Worm (Caenorhabditis elegans) whole organism, L1 larva: Measurements from ENCODE around the gene sma-10.
A peak's percentile ranks its signal among the peaks of the same experiment; 100 is the strongest.

ENCODE experiments used
- C04F5.9 ChIP-seq: sonication (generic microtip); optimal IDR thresholded peaks from 2 replicates; lab custom pipeline; 2016; ENCODE audit warnings: missing genetic modification characterization, missing compliant biosample characterization
- C16A3.4 ChIP-seq: fragments of 150-350 bp; optimal IDR thresholded peaks from 2 replicates; lab custom pipeline; 2014; ENCODE audit warnings: missing biosample characterization, missing genetic modification characterization
- aha-1 ChIP-seq: fragments of 150-350 bp; optimal IDR thresholded peaks from 2 replicates; lab custom pipeline; 2014; ENCODE audit warnings: missing biosample characterization, missing genetic modification characterization
- aly-2 ChIP-seq: fragments of 150-350 bp; optimal IDR thresholded peaks from 2 replicates; lab custom pipeline; 2014; ENCODE audit warnings: missing biosample characterization, missing genetic modification characterization
- blmp-1 ChIP-seq: fragments of 150-350 bp; optimal IDR thresholded peaks from 2 replicates; lab custom pipeline; 2014; ENCODE audit warnings: missing biosample characterization, missing genetic modification characterization
- ceh-63 ChIP-seq: fragments of 200-800 bp; sonication (Bioruptor generic); optimal IDR thresholded peaks from 2 replicates; lab custom pipeline; 2018; ENCODE audit warnings: mild to moderate bottlenecking, missing genetic modification characterization, missing compliant biosample characterization
- ceh-82 ChIP-seq, 3 experiments: fragments of 150-350 bp in 1 of 3; sonication (generic microtip) in 2 of 3; optimal IDR thresholded peaks; 2 replicates each; lab custom pipeline; 2014 to 2017; ENCODE audit warnings: missing biosample characterization in 3 of 3, missing genetic modification characterization in 3 of 3
- ceh-90 ChIP-seq: sonication (generic microtip); optimal IDR thresholded peaks from 2 replicates; lab custom pipeline; 2016; ENCODE audit warnings: missing genetic modification characterization, missing compliant biosample characterization
- ces-1 ChIP-seq: fragments of 150-350 bp; optimal IDR thresholded peaks from 2 replicates; lab custom pipeline; 2014; ENCODE audit warnings: missing biosample characterization, missing genetic modification reagents, missing genetic modification characterization
- dpl-1 ChIP-seq, 3 experiments: fragments of 150-350 bp in 2 of 3; sonication (generic microtip) in 1 of 3; optimal IDR thresholded peaks; 2 replicates each; lab custom pipeline; 2014 to 2017; ENCODE audit warnings: missing biosample characterization in 3 of 3, missing genetic modification characterization in 3 of 3, missing genetic modification reagents in 3 of 3
- efl-1 ChIP-seq, 4 experiments: fragments of 150-350 bp; optimal IDR thresholded peaks in 3 of 4; peaks in 1 of 4; 1 replicate in 1 of 4; 2 replicates in 3 of 4; lab custom pipeline; 2014; ENCODE audit warnings: missing biosample characterization in 2 of 4, missing genetic modification characterization in 2 of 4, missing genetic modification reagents in 2 of 4
- efl-3 ChIP-seq: fragments of 200-800 bp; sonication (Bioruptor generic); optimal IDR thresholded peaks from 2 replicates; lab custom pipeline; 2018; ENCODE audit warnings: mild to moderate bottlenecking, missing genetic modification characterization, missing compliant biosample characterization
- egl-13 ChIP-seq: sonication (generic microtip); optimal IDR thresholded peaks from 2 replicates; lab custom pipeline; 2016; ENCODE audit warnings: missing genotype, missing genetic modification reagents, missing genetic modification characterization, missing compliant biosample characterization
- egl-27 ChIP-seq, 2 experiments: fragments of 150-350 bp in 1 of 2; sonication (generic microtip); optimal IDR thresholded peaks; 3 replicates each; lab custom pipeline; 2017 to 2018; ENCODE audit warnings: missing biosample characterization in 2 of 2, missing genetic modification characterization in 2 of 2, missing genetic modification reagents in 2 of 2
- elt-2 ChIP-seq: sonication (generic microtip); optimal IDR thresholded peaks from 2 replicates; lab custom pipeline; 2016; ENCODE audit warnings: missing genetic modification characterization, mild to moderate bottlenecking, inconsistent platforms, missing compliant biosample characterization, missing genetic modification reagents
- elt-3 ChIP-seq, 6 experiments: fragments of 150-350 bp in 1 of 6; sonication (generic microtip); optimal IDR thresholded peaks; 2 replicates each; lab custom pipeline; 2017 to 2018; ENCODE audit warnings: missing biosample characterization in 6 of 6, missing genetic modification characterization in 6 of 6, inconsistent platforms in 1 of 6
- irx-1 ChIP-seq: sonication (generic microtip); optimal IDR thresholded peaks from 2 replicates; lab custom pipeline; 2016; ENCODE audit warnings: missing genetic modification characterization, missing compliant biosample characterization
- jun-1 ChIP-seq: fragments of 150-350 bp; optimal IDR thresholded peaks from 2 replicates; lab custom pipeline; 2014; ENCODE audit warnings: missing biosample characterization, missing genetic modification reagents, missing genetic modification characterization
- lin-13 ChIP-seq: fragments of 150-350 bp; optimal IDR thresholded peaks from 2 replicates; lab custom pipeline; 2014; ENCODE audit warnings: missing biosample characterization, missing genetic modification reagents, missing genetic modification characterization
- lin-15B ChIP-seq: fragments of 150-350 bp; sonication (generic microtip); optimal IDR thresholded peaks from 3 replicates; lab custom pipeline; 2014; ENCODE audit warnings: missing biosample characterization, missing genetic modification characterization
- lin-35 ChIP-seq, 2 experiments: fragments of 150-350 bp; optimal IDR thresholded peaks; 2 replicates each; lab custom pipeline; 2014; ENCODE audit warnings: missing biosample characterization in 2 of 2, missing genetic modification characterization in 2 of 2, missing genetic modification reagents in 2 of 2
- lsy-2 ChIP-seq, 2 experiments: fragments of 150-350 bp; optimal IDR thresholded peaks; 2 replicates each; lab custom pipeline; 2014; ENCODE audit warnings: missing biosample characterization in 2 of 2, missing genetic modification characterization in 2 of 2
- mdl-1 ChIP-seq, 2 experiments: fragments of 150-350 bp; optimal IDR thresholded peaks; 2 replicates each; lab custom pipeline; 2014 to 2017; ENCODE audit warnings: missing biosample characterization in 2 of 2, missing genetic modification characterization in 2 of 2, inconsistent platforms in 1 of 2
- mep-1 ChIP-seq: fragments of 150-350 bp; optimal IDR thresholded peaks from 2 replicates; lab custom pipeline; 2014; ENCODE audit warnings: missing biosample characterization, missing genetic modification characterization
- nhr-12 ChIP-seq: sonication (generic microtip); optimal IDR thresholded peaks from 2 replicates; lab custom pipeline; 2017; ENCODE audit warnings: missing biosample characterization, missing genetic modification characterization
- nhr-19 ChIP-seq: fragments of 200-800 bp; sonication (Bioruptor generic); conservative IDR thresholded peaks from 2 replicates; pipeline ENCODE4 v1.3.6; 2022; ENCODE audit warnings: missing genetic modification characterization, missing compliant biosample characterization
- nhr-20 ChIP-seq: sonication (generic microtip); optimal IDR thresholded peaks from 2 replicates; lab custom pipeline; 2016; ENCODE audit warnings: mild to moderate bottlenecking, missing genetic modification characterization, missing compliant biosample characterization
- nhr-47 ChIP-seq: sonication (generic microtip); optimal IDR thresholded peaks from 2 replicates; lab custom pipeline; 2016; ENCODE audit warnings: mild to moderate bottlenecking, missing genetic modification characterization, moderate library complexity, missing compliant biosample characterization
- nhr-76 ChIP-seq: sonication (generic microtip); optimal IDR thresholded peaks from 2 replicates; lab custom pipeline; 2017; ENCODE audit warnings: missing biosample characterization, missing genetic modification characterization
- nhr-77 ChIP-seq: fragments of 150-350 bp; optimal IDR thresholded peaks from 2 replicates; lab custom pipeline; 2014; ENCODE audit warnings: missing biosample characterization, missing genetic modification characterization
- nhr-84 ChIP-seq: sonication (generic microtip); optimal IDR thresholded peaks from 2 replicates; lab custom pipeline; 2017; ENCODE audit warnings: missing biosample characterization, missing genetic modification characterization
- nhr-85 ChIP-seq: sonication (generic microtip); peaks from one replicate; lab custom pipeline; 2016; ENCODE audit warnings: missing genetic modification characterization, inconsistent platforms, missing compliant biosample characterization
- nhr-90 ChIP-seq: sonication (generic microtip); optimal IDR thresholded peaks from 2 replicates; lab custom pipeline; 2016; ENCODE audit warnings: mild to moderate bottlenecking, missing genetic modification characterization, missing compliant biosample characterization; ENCODE audit not compliant: poor library complexity
- rnt-1 ChIP-seq: sonication (generic microtip); optimal IDR thresholded peaks from 2 replicates; lab custom pipeline; 2016; ENCODE audit warnings: mild to moderate bottlenecking, missing genetic modification characterization, moderate library complexity, missing compliant biosample characterization
- skn-1 ChIP-seq: fragments of 150-350 bp; optimal IDR thresholded peaks from 2 replicates; lab custom pipeline; 2014; ENCODE audit warnings: missing biosample characterization, missing genetic modification characterization
- snu-23 ChIP-seq: sonication (generic microtip); optimal IDR thresholded peaks from 2 replicates; lab custom pipeline; 2016; ENCODE audit warnings: missing genetic modification characterization, missing compliant biosample characterization
- sptf-1 ChIP-seq: fragments of 150-350 bp; optimal IDR thresholded peaks from 2 replicates; lab custom pipeline; 2014; ENCODE audit warnings: missing biosample characterization, missing genetic modification characterization
- swsn-7 ChIP-seq: sonication (generic microtip); optimal IDR thresholded peaks from 2 replicates; lab custom pipeline; 2016; ENCODE audit warnings: missing genetic modification characterization, missing compliant biosample characterization
- tbx-2 ChIP-seq: sonication (generic microtip); optimal IDR thresholded peaks from 2 replicates; lab custom pipeline; 2016; ENCODE audit warnings: missing genetic modification characterization, missing compliant biosample characterization
- unc-130 ChIP-seq: fragments of 150-350 bp; optimal IDR thresholded peaks from 2 replicates; lab custom pipeline; 2017; ENCODE audit warnings: missing biosample characterization, missing genetic modification characterization, inconsistent platforms
- unc-30 ChIP-seq: sonication (generic microtip); optimal IDR thresholded peaks from 2 replicates; lab custom pipeline; 2017; ENCODE audit warnings: missing biosample characterization, missing genetic modification characterization
- unc-86 ChIP-seq: sonication (generic microtip); optimal IDR thresholded peaks from 2 replicates; lab custom pipeline; 2016; ENCODE audit warnings: missing genetic modification characterization, missing compliant biosample characterization
- unc-98 ChIP-seq: fragments of 200-800 bp; sonication (Bioruptor generic); IDR thresholded peaks from 2 replicates; pipeline ENCODE4 v1.3.6; 2022; ENCODE audit warnings: missing genetic modification characterization, missing compliant biosample characterization
- vab-15 ChIP-seq: sonication (generic microtip); optimal IDR thresholded peaks from 2 replicates; lab custom pipeline; 2017; ENCODE audit warnings: missing genotype, mild to moderate bottlenecking, missing genetic modification characterization, missing compliant biosample characterization
- xbp-1 ChIP-seq: sonication (generic microtip); optimal IDR thresholded peaks from 2 replicates; lab custom pipeline; 2016; ENCODE audit warnings: missing genetic modification characterization, missing compliant biosample characterization
- zag-1 ChIP-seq: fragments of 150-350 bp; optimal IDR thresholded peaks from 2 replicates; lab custom pipeline; 2014; ENCODE audit warnings: missing biosample characterization, missing genetic modification characterization
- zip-4 ChIP-seq: fragments of 200-800 bp; sonication (Bioruptor generic); optimal IDR thresholded peaks from 2 replicates; lab custom pipeline; 2018; ENCODE audit warnings: mild to moderate bottlenecking, missing genetic modification characterization, moderate library complexity, missing compliant biosample characterization
- ztf-4 ChIP-seq: fragments of 150-350 bp; optimal IDR thresholded peaks from 2 replicates; lab custom pipeline; 2014; ENCODE audit warnings: missing biosample characterization, missing genetic modification characterization

Gene sma-10

ce11 chrIV:319654-320053 is 45.4 kb downstream of the sma-10 start:
- TF ChIP-seq elt-2 (tag; lab: Kevin White, UChicago) (peak; percentile 66), xbp-1 (tag; lab: Kevin White, UChicago) (no peak)

DNA sequence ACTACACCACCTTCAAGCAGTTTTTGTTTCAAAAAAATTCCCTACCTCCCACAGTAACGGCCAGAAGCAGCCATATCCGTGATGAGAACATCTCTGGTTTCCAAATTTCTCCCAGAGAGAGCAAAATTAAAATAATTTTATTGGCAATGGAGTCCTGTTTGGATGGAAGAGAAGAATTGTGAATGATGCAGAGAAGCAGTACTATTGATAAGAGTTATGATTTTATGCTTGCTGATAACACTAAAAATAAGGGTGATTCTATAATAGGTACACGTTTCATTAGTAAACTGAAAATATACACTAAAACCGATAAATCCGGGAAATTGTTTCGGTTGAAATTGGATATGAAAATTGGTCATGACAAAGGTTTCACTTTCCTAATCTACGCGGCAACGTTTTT is 46.2 kb downstream of the sma-10 start, which contains the start of gene dsc-4:
Gene dsc-4 (minus strand): TSS at position 165 of the 400 bp plus-strand sequence.
- no peak for TF ChIP-seq dpl-1 (GFP tag; optimal IDR thresholded peaks at IDR 0.05; lab: Kevin White, UChicago)
- TF ChIP-seq elt-2 (tag; lab: Kevin White, UChicago), result peak; percentile 41
- TF ChIP-seq mdl-1 (tag; optimal IDR thresholded peaks at IDR 0.05; lab: Kevin White, UChicago), result no peak

- TF ChIP-seq skn-1, result no peak
- no peak for TF ChIP-seq nhr-76
- no peak for TF ChIP-seq ztf-4 (tag; lab: Kevin White, UChicago)
- TF ChIP-seq nhr-77, result peak; percentile 36
- no peak for TF ChIP-seq lin-15B (tag; lab: Kevin White, UChicago)
- no peak for TF ChIP-seq efl-3 (GFP tag; lab: Kevin White, UChicago)
- TF ChIP-seq nhr-19 (GFP tag; lab: Robert Waterston, UW), result peak; percentile 45
- peak in 1 of 2 experiments; percentile 30 for TF ChIP-seq mdl-1 (tag; optimal IDR thresholded peaks at IDR 0.05; lab: Kevin White, UChicago)
- no peak for TF ChIP-seq unc-130 (tag; lab: Kevin White, UChicago)
- no peak for TF ChIP-seq aly-2 (tag; lab: Kevin White, UChicago)
- TF ChIP-seq blmp-1, result peak; percentile 26
- peak; percentile 2 for TF ChIP-seq tbx-2
- peak in 1 of 3 experiments; percentile 34 for TF ChIP-seq dpl-1 (GFP tag; optimal IDR thresholded peaks at IDR 0.05; lab: Kevin White, UChicago)
- peak; percentile 20 for TF ChIP-seq swsn-7 (tag; lab: Kevin White, UChicago)
- TF ChIP-seq ceh-90 (tag; lab: Kevin White, UChicago), result no peak
- TF ChIP-seq ces-1 (GFP tag; lab: Kevin White, UChicago), result no peak
- no peak for TF ChIP-seq zag-1 (tag; lab: Kevin White, UChicago)
- TF ChIP-seq lsy-2 (tag; optimal IDR thresholded peaks at IDR 0.05; lab: Kevin White, UChicago), result peak; percentile 35 to 61
- TF ChIP-seq aha-1 (tag; lab: Kevin White, UChicago), result no peak
- no peak for TF ChIP-seq egl-13 (tag; lab: Kevin White, UChicago)
- TF ChIP-seq zip-4 (GFP tag; lab: Kevin White, UChicago), result no peak
- peak in 1 of 2 experiments; percentile 35 for TF ChIP-seq efl-1 (optimal IDR thresholded peaks at IDR 0.05; lab: Kevin White, UChicago)
- TF ChIP-seq efl-1 (GFP tag; optimal IDR thresholded peaks at IDR 0.05 in 1 of 2; lab: Kevin White, UChicago), result peak; percentile 12 to 80
- TF ChIP-seq unc-98 (GFP tag; lab: Robert Waterston, UW), result no peak
- peak; percentile 66 for TF ChIP-seq rnt-1 (tag; lab: Kevin White, UChicago)
- peak; percentile 35 for TF ChIP-seq nhr-47 (tag; lab: Kevin White, UChicago)
- no peak for TF ChIP-seq unc-30 (tag; lab: Kevin White, UChicago)
- TF ChIP-seq lin-13 (GFP tag; lab: Kevin White, UChicago), result peak; percentile 22
- TF ChIP-seq vab-15 (tag; lab: Kevin White, UChicago), result no peak
- peak; percentile 34 for TF ChIP-seq nhr-90 (tag; lab: Kevin White, UChicago)
- TF ChIP-seq egl-27 (tag; optimal IDR thresholded peaks at IDR 0.05; lab: Kevin White, UChicago), result no peak
- TF ChIP-seq elt-2 (tag; lab: Kevin White, UChicago), result no peak
- no peak for TF ChIP-seq unc-86 (tag; lab: Kevin White, UChicago)
- peak in 1 of 6 experiments; percentile 18 for TF ChIP-seq elt-3 (tag; optimal IDR thresholded peaks at IDR 0.05; lab: Kevin White, UChicago)
- peak; percentile 18 to 69 for TF ChIP-seq lin-35 (GFP tag; optimal IDR thresholded peaks at IDR 0.05; lab: Kevin White, UChicago)
- no peak for TF ChIP-seq nhr-12
- TF ChIP-seq nhr-84 (tag; lab: Kevin White, UChicago), result no peak
- peak; percentile 60 for TF ChIP-seq snu-23 (GFP tag; lab: Kevin White, UChicago)
- TF ChIP-seq sptf-1 (tag; lab: Kevin White, UChicago), result no peak
- TF ChIP-seq ceh-82 (tag; optimal IDR thresholded peaks at IDR 0.05; lab: Kevin White, UChicago), result peak in 1 of 3 experiments; percentile 29
- TF ChIP-seq ceh-63 (GFP tag; lab: Kevin White, UChicago), result no peak
- peak; percentile 68 for TF ChIP-seq C16A3.4 (tag; lab: Kevin White, UChicago)
- TF ChIP-seq nhr-85 (tag; lab: Kevin White, UChicago), result peak; percentile 68
- TF ChIP-seq nhr-20 (tag; lab: Kevin White, UChicago), result peak; percentile 34
- no peak for TF ChIP-seq jun-1 (tag; lab: Kevin White, UChicago)
- no peak for TF ChIP-seq C04F5.9 (tag; lab: Kevin White, UChicago)
- TF ChIP-seq mep-1 (tag; lab: Kevin White, UChicago), result peak; percentile 56
- no peak for TF ChIP-seq irx-1 (tag; lab: Kevin White, UChicago)
Measured at ce11 chrIV:322497-322896, 48.3 kb downstream of the sma-10 start, which contains the start of gene grl-26. grl-26 (minus strand) TSS chrIV:322814.
